Worm (Caenorhabditis elegans): ENCODE measurements around the gene flcn-1.
A peak's percentile ranks its signal among the peaks of the same experiment; 100 is the strongest.

ce11 chrII:6968191-6968675 lies 39.7 kb downstream of the flcn-1 start:
- peak; percentile 48 for TF ChIP-seq tbx-2 (tag; optimal IDR thresholded peaks at IDR 0.05)
- TF ChIP-seq nhr-237 (tag; optimal IDR thresholded peaks at IDR 0.05), result no peak
- peak; percentile 5 for TF ChIP-seq daf-12 (tag; optimal IDR thresholded peaks at IDR 0.05)
- TF ChIP-seq pha-4 (tag; optimal IDR thresholded peaks at IDR 0.05), result peak; percentile 39
- TF ChIP-seq nfya-1 (tag; optimal IDR thresholded peaks at IDR 0.05; ENCODE audit: insufficient read depth), result peak; percentile 66
- no peak for TF ChIP-seq ztf-11 (tag; optimal IDR thresholded peaks at IDR 0.05)
- TF ChIP-seq egl-27 (tag; optimal IDR thresholded peaks at IDR 0.05), result no peak
- peak; percentile 81 for TF ChIP-seq lin-39 (tag; optimal IDR thresholded peaks at IDR 0.05)
- TF ChIP-seq unc-62 (GFP tag; optimal IDR thresholded peaks at IDR 0.05), result no peak
- peak; percentile 99 for TF ChIP-seq snpc-4 (tag; optimal IDR thresholded peaks at IDR 0.05)
- TF ChIP-seq ceh-82 (tag; optimal IDR thresholded peaks at IDR 0.05), result peak; percentile 48
- peak; percentile 65 for TF ChIP-seq lin-15B (tag; optimal IDR thresholded peaks at IDR 0.05)
- peak; percentile 67 for TF ChIP-seq nhr-25 (tag; optimal IDR thresholded peaks at IDR 0.05)
- no peak for TF ChIP-seq unc-39 (tag; optimal IDR thresholded peaks at IDR 0.05)

Measured in whole organism, L3 larva.